Worm (Caenorhabditis elegans) whole organism, early embryonic: ENCODE results near the gene R05G6.5.

Experiments
- B0310.2 ChIP-seq: sonication (generic microtip); optimal IDR thresholded peaks from 2 replicates; lab custom pipeline; 2016; ENCODE audit warnings: mild to moderate bottlenecking, missing genetic modification characterization, missing compliant biosample characterization
- F13C5.2 ChIP-seq: sonication (generic microtip); optimal IDR thresholded peaks from 2 replicates; lab custom pipeline; 2017; ENCODE audit warnings: mild to moderate bottlenecking, missing genetic modification characterization, inconsistent platforms, missing compliant biosample characterization
- aly-1 ChIP-seq: sonication (generic microtip); optimal IDR thresholded peaks from 2 replicates; lab custom pipeline; 2016; ENCODE audit warnings: missing genetic modification characterization, missing compliant biosample characterization
- ama-1 ChIP-seq: fragments of 150-350 bp; optimal IDR thresholded peaks from 2 replicates; lab custom pipeline; 2014
- ceh-13 ChIP-seq: fragments of 200-800 bp; sonication (Bioruptor generic); optimal IDR thresholded peaks from 2 replicates; lab custom pipeline; 2018; ENCODE audit warnings: mild to moderate bottlenecking, missing genetic modification characterization, missing compliant biosample characterization
- ceh-36 ChIP-seq: sonication (generic microtip); optimal IDR thresholded peaks from 2 replicates; lab custom pipeline; 2016; ENCODE audit warnings: missing genetic modification characterization, inconsistent platforms, missing compliant biosample characterization
- ets-7 ChIP-seq: sonication (generic microtip); optimal IDR thresholded peaks from 2 replicates; lab custom pipeline; 2016; ENCODE audit warnings: missing genotype, missing genetic modification characterization, missing compliant biosample characterization
- flt-1 ChIP-seq: fragments of 200-800 bp; sonication (Bioruptor generic); IDR thresholded peaks from 2 replicates; pipeline ENCODE4 v1.3.6; 2022; ENCODE audit warnings: missing genetic modification characterization, missing compliant biosample characterization
- hmbx-1 ChIP-seq: sonication (generic microtip); optimal IDR thresholded peaks from 2 replicates; lab custom pipeline; 2016; ENCODE audit warnings: mild to moderate bottlenecking, missing genetic modification characterization, missing compliant biosample characterization
- hmg-4 ChIP-seq: fragments of 200-800 bp; sonication (Bioruptor generic); optimal IDR thresholded peaks from 2 replicates; lab custom pipeline; 2018; ENCODE audit warnings: mild to moderate bottlenecking, missing genetic modification characterization, missing compliant biosample characterization
- hnd-1 ChIP-seq: sonication (generic microtip); optimal IDR thresholded peaks from 2 replicates; lab custom pipeline; 2016; ENCODE audit warnings: missing genetic modification characterization, missing compliant biosample characterization
- pes-1 ChIP-seq: fragments of 200-800 bp; sonication (Bioruptor generic); IDR thresholded peaks from 2 replicates; pipeline ENCODE4 v1.3.6; 2022; ENCODE audit warnings: missing genetic modification reagents, missing genetic modification characterization, missing compliant biosample characterization
- scrt-1 ChIP-seq: fragments of 200-800 bp; sonication (Bioruptor generic); IDR thresholded peaks from 2 replicates; pipeline ENCODE4 v1.3.6; 2022; ENCODE audit warnings: missing genetic modification characterization, missing compliant biosample characterization
- sea-1 ChIP-seq: fragments of 200-800 bp; sonication (Bioruptor generic); conservative IDR thresholded peaks from 2 replicates; pipeline ENCODE4 v1.3.6; 2022; ENCODE audit warnings: missing genetic modification characterization, missing compliant biosample characterization
- tbx-11 ChIP-seq: fragments of 200-800 bp; sonication (Bioruptor generic); IDR thresholded peaks from 2 replicates; pipeline ENCODE4 v1.3.6; 2022; ENCODE audit warnings: missing genetic modification characterization, missing compliant biosample characterization
- tbx-37 ChIP-seq: fragments of 200-800 bp; sonication (Bioruptor generic); conservative IDR thresholded peaks from 2 replicates; pipeline ENCODE4 v1.3.6; 2022; ENCODE audit warnings: missing genetic modification reagents, missing genetic modification characterization, missing compliant biosample characterization
- tra-4 ChIP-seq: sonication (generic microtip); optimal IDR thresholded peaks from 2 replicates; lab custom pipeline; 2017; ENCODE audit warnings: missing genetic modification characterization, missing compliant biosample characterization

The R05G6.5 gene

ce11 chrIV:7549844-7550243 is 41.7 kb downstream of the R05G6.5 start:
- TF ChIP-seq tbx-11 (GFP tag; lab: Robert Waterston, UW) (no peak), tbx-37 (GFP tag; lab: Robert Waterston, UW) (0 out of 2 replicates have a peak, but pooled peaks have one; percentile 27)

- TF ChIP-seq aly-1 (tag; lab: Kevin White, UChicago): no peak
- TF ChIP-seq ceh-13 (GFP tag; lab: Kevin White, UChicago): no peak
- TF ChIP-seq scrt-1 (GFP tag; lab: Robert Waterston, UW): no peak
- no peak for TF ChIP-seq hmbx-1 (tag; lab: Kevin White, UChicago)
- no peak for TF ChIP-seq sea-1 (GFP tag; lab: Robert Waterston, UW)
- no peak for TF ChIP-seq ceh-36 (tag; lab: Kevin White, UChicago)
- TF ChIP-seq tra-4 (tag; lab: Kevin White, UChicago): no peak
- no peak for TF ChIP-seq ets-7 (tag; lab: Kevin White, UChicago)
- no peak for TF ChIP-seq hnd-1
- TF ChIP-seq B0310.2: no peak
- no peak for TF ChIP-seq F13C5.2 (tag; lab: Kevin White, UChicago)
- TF ChIP-seq flt-1: no peak
- TF ChIP-seq tbx-11 (GFP tag; lab: Robert Waterston, UW): no peak
- no peak for TF ChIP-seq ama-1 (lab: Kevin White, UChicago)
- TF ChIP-seq tbx-37 (GFP tag; lab: Robert Waterston, UW): no peak
These were observed 42.3 kb downstream of the R05G6.5 start, which contains the start of gene pam-1 for ce11 chrIV:7550445-7550844. TSS of gene pam-1 (minus strand) at chrIV:7550812.

- TF ChIP-seq ama-1 (lab: Kevin White, UChicago): no peak
- TF ChIP-seq pes-1: no peak
- TF ChIP-seq ets-7 (tag; lab: Kevin White, UChicago): no peak
- no peak for TF ChIP-seq tra-4 (tag; lab: Kevin White, UChicago)
- TF ChIP-seq B0310.2: no peak
- no peak for TF ChIP-seq scrt-1 (GFP tag; lab: Robert Waterston, UW)
- TF ChIP-seq tbx-37 (GFP tag; lab: Robert Waterston, UW): no peak
- no peak for TF ChIP-seq hnd-1
- TF ChIP-seq hmg-4 (GFP tag; lab: Kevin White, UChicago): no peak
- TF ChIP-seq tbx-11 (GFP tag; lab: Robert Waterston, UW): no peak
- TF ChIP-seq ceh-13 (GFP tag; lab: Kevin White, UChicago): no peak
- TF ChIP-seq F13C5.2 (tag; lab: Kevin White, UChicago): no peak
- no peak for TF ChIP-seq flt-1
- no peak for TF ChIP-seq aly-1 (tag; lab: Kevin White, UChicago)
- TF ChIP-seq hmbx-1 (tag; lab: Kevin White, UChicago): no peak
- TF ChIP-seq sea-1 (GFP tag; lab: Robert Waterston, UW): no peak
- TF ChIP-seq ceh-36 (tag; lab: Kevin White, UChicago): no peak
These were observed 43.1 kb downstream of the R05G6.5 start for ce11 chrIV:7551254-7551653.

- TF ChIP-seq flt-1: no peak
These were observed 43.9 kb downstream of the R05G6.5 start for ce11 chrIV:7552100-7552499.

ce11 chrIV:7552958-7553553 is 44.9 kb downstream of the R05G6.5 start, which contains the start of gene dif-1:
TSS of gene dif-1 (minus strand) at chrIV:7553008.
- no peak for TF ChIP-seq ceh-13 (GFP tag; lab: Kevin White, UChicago)
- TF ChIP-seq ets-7 (tag; lab: Kevin White, UChicago): no peak
- TF ChIP-seq scrt-1 (GFP tag; lab: Robert Waterston, UW): no peak
- no peak for TF ChIP-seq hnd-1
- TF ChIP-seq sea-1 (GFP tag; lab: Robert Waterston, UW): no peak
- TF ChIP-seq ceh-36 (tag; lab: Kevin White, UChicago): no peak
- TF ChIP-seq hmg-4 (GFP tag; lab: Kevin White, UChicago): no peak
- no peak for TF ChIP-seq tbx-37 (GFP tag; lab: Robert Waterston, UW)
- TF ChIP-seq B0310.2: no peak
- TF ChIP-seq aly-1 (tag; lab: Kevin White, UChicago): no peak
- no peak for TF ChIP-seq tbx-11 (GFP tag; lab: Robert Waterston, UW)
- TF ChIP-seq ama-1 (lab: Kevin White, UChicago): no peak
- no peak for TF ChIP-seq pes-1
- TF ChIP-seq flt-1: no peak
- TF ChIP-seq tra-4 (tag; lab: Kevin White, UChicago): no peak

ce11 chrIV:7554351-7554750 is 46.2 kb downstream of the R05G6.5 start, which contains the start of gene F49E8.6:
TSS of gene F49E8.6 (minus strand) at chrIV:7554667.
- TF ChIP-seq ets-7 (tag; lab: Kevin White, UChicago) (no peak), tbx-37 (GFP tag; lab: Robert Waterston, UW) (no peak), tra-4 (tag; lab: Kevin White, UChicago) (no peak), sea-1 (GFP tag; lab: Robert Waterston, UW) (no peak), ama-1 (lab: Kevin White, UChicago) (no peak), B0310.2 (no peak), flt-1 (no peak)

- no peak for TF ChIP-seq tra-4 (tag; lab: Kevin White, UChicago)
- TF ChIP-seq hnd-1: no peak
These were observed 48.2 kb downstream of the R05G6.5 start, which contains the start of the genes F49E8.7, F49E8.8 and nprl-2 for ce11 chrIV:7556265-7556866. TSS of gene F49E8.7 (minus strand) at chrIV:7556365. TSS of gene F49E8.8 (plus strand) at chrIV:7556637. TSS of gene nprl-2 (plus strand) at chrIV:7556816.

ce11 chrIV:7558653-7559052 is 50.5 kb downstream of the R05G6.5 start:
- no peak for TF ChIP-seq flt-1
- TF ChIP-seq hmbx-1 (tag; lab: Kevin White, UChicago): no peak
- TF ChIP-seq pes-1: no peak
- no peak for TF ChIP-seq ama-1 (lab: Kevin White, UChicago)
- TF ChIP-seq ceh-13 (GFP tag; lab: Kevin White, UChicago): no peak
- no peak for TF ChIP-seq B0310.2
- no peak for TF ChIP-seq tbx-37 (GFP tag; lab: Robert Waterston, UW)
- TF ChIP-seq ets-7 (tag; lab: Kevin White, UChicago): no peak
- TF ChIP-seq aly-1 (tag; lab: Kevin White, UChicago): no peak
